Fruit fly (Drosophila melanogaster): Measurements from ENCODE around the gene CG4998.

The CG4998 gene

dm6 chr3L:16377768-16378764 is 39.3 kb downstream of the CG4998 start, which contains the start of gene roq (continued):
- TF ChIP-seq usp (GFP tag; optimal IDR thresholded peaks at IDR 0.05) = no peak
- no peak for TF ChIP-seq slou (GFP tag; optimal IDR thresholded peaks at IDR 0.05)
- no peak for TF ChIP-seq Hmx (GFP tag; optimal IDR thresholded peaks at IDR 0.05)
- TF ChIP-seq slp2 (GFP tag; optimal IDR thresholded peaks at IDR 0.05) = no peak
- peak in 1 of 2 experiments; percentile 72 for TF ChIP-seq insv (GFP tag; optimal IDR thresholded peaks at IDR 0.05)
- no peak for TF ChIP-seq pb (GFP tag; optimal IDR thresholded peaks at IDR 0.05)
- no peak for TF ChIP-seq sd (tag; optimal IDR thresholded peaks at IDR 0.05)
- no peak for TF ChIP-seq NfI (GFP tag; optimal IDR thresholded peaks at IDR 0.05)
- TF ChIP-seq CG31224 (GFP tag; IDR thresholded peaks at IDR 0.05) = no peak
- TF ChIP-seq CG17568 (GFP tag; optimal IDR thresholded peaks at IDR 0.05) = no peak
- TF ChIP-seq cas (GFP tag; IDR thresholded peaks at IDR 0.05) = no peak
- TF ChIP-seq CoRest (tag; optimal IDR thresholded peaks at IDR 0.05) = peak; percentile 34
- TF ChIP-seq psq (GFP tag; optimal IDR thresholded peaks at IDR 0.05) = no peak
- no peak for TF ChIP-seq CG16779 (GFP tag; IDR thresholded peaks at IDR 0.05)
- TF ChIP-seq vfl (GFP tag; optimal IDR thresholded peaks at IDR 0.05) = no peak
- no peak for TF ChIP-seq CG18619 (GFP tag; optimal IDR thresholded peaks at IDR 0.05)
- TF ChIP-seq tio (GFP tag; optimal IDR thresholded peaks at IDR 0.05) = no peak
- TF ChIP-seq caup (GFP tag; optimal IDR thresholded peaks at IDR 0.05; ENCODE audit: severe bottlenecking) = no peak
- no peak for TF ChIP-seq fd102C (GFP tag; optimal IDR thresholded peaks at IDR 0.05)
- no peak for TF ChIP-seq oc (tag; optimal IDR thresholded peaks at IDR 0.05)
- TF ChIP-seq lab (GFP tag; optimal IDR thresholded peaks at IDR 0.05) = no peak
- TF ChIP-seq CG10274 (GFP tag; optimal IDR thresholded peaks at IDR 0.05) = no peak
- peak; percentile 38 for TF ChIP-seq CG12769 (tag; optimal IDR thresholded peaks at IDR 0.05)
- TF ChIP-seq CHES-1-like (GFP tag; optimal IDR thresholded peaks at IDR 0.05) = peak; percentile 16
- TF ChIP-seq ind (GFP tag; optimal IDR thresholded peaks at IDR 0.05) = no peak
- no peak for TF ChIP-seq Tbp (GFP tag; optimal IDR thresholded peaks at IDR 0.05)
- no peak for TF ChIP-seq Sox100B (GFP tag; optimal IDR thresholded peaks at IDR 0.05)
- peak; percentile 58 for TF ChIP-seq HmgZ (tag; optimal IDR thresholded peaks at IDR 0.05)
- no peak for TF ChIP-seq Dek (tag; optimal IDR thresholded peaks at IDR 0.05)
- TF ChIP-seq unc-4 (GFP tag; IDR thresholded peaks at IDR 0.05; ENCODE audit: partially characterized antibody) = 0 out of 2 replicates have a peak, but pooled peaks have one; percentile 32
- no peak for TF ChIP-seq B-H2 (GFP tag; optimal IDR thresholded peaks at IDR 0.05)
- no peak for TF ChIP-seq Deaf1 (tag; optimal IDR thresholded peaks at IDR 0.05)
- peak; percentile 53 for TF ChIP-seq CG15514 (GFP tag; optimal IDR thresholded peaks at IDR 0.05)
- TF ChIP-seq scrt (GFP tag; optimal IDR thresholded peaks at IDR 0.05) = no peak
- no peak for TF ChIP-seq Atf-2 (GFP tag; optimal IDR thresholded peaks at IDR 0.05)
- no peak for TF ChIP-seq ara (GFP tag; IDR thresholded peaks at IDR 0.05)
- no peak for TF ChIP-seq dpn (GFP tag; optimal IDR thresholded peaks at IDR 0.05)
- no peak for TF ChIP-seq D (optimal IDR thresholded peaks at IDR 0.05)
- TF ChIP-seq D (GFP tag; optimal IDR thresholded peaks at IDR 0.05) = no peak
- TF ChIP-seq rib (GFP tag; IDR thresholded peaks at IDR 0.05) = no peak
- TF ChIP-seq CG10543 (GFP tag; optimal IDR thresholded peaks at IDR 0.05) = no peak
- TF ChIP-seq en (GFP tag; optimal IDR thresholded peaks at IDR 0.05) = no peak
- TF ChIP-seq CG10959 (GFP tag; IDR thresholded peaks at IDR 0.05) = no peak
- no peak for TF ChIP-seq jumu (GFP tag; optimal IDR thresholded peaks at IDR 0.05)
- TF ChIP-seq CG8290 (GFP tag; optimal IDR thresholded peaks at IDR 0.05) = no peak
- TF ChIP-seq CG8290 (tag; optimal IDR thresholded peaks at IDR 0.05) = no peak
- TF ChIP-seq esg (GFP tag; conservative IDR thresholded peaks at IDR 0.05) = no peak
- TF ChIP-seq hkb (optimal IDR thresholded peaks at IDR 0.05) = no peak
- no peak for TF ChIP-seq hkb (GFP tag; IDR thresholded peaks at IDR 0.05)
- no peak for TF ChIP-seq CG11456 (GFP tag; IDR thresholded peaks at IDR 0.05)
